Fruit fly (Drosophila melanogaster) whole organism, embryonic: Measurements from ENCODE around the gene CRAT.

ENCODE experiments used
- Atf-2 ChIP-seq: fragments of 200-800 bp; sonication (Bioruptor generic); optimal IDR thresholded peaks from 2 replicates; lab custom pipeline; 2016; ENCODE audit warnings: missing biosample characterization, missing genetic modification characterization
- CG13123 ChIP-seq: fragments of 200-800 bp; sonication (Bioruptor generic); optimal IDR thresholded peaks from 2 replicates; lab custom pipeline; 2016; ENCODE audit warnings: missing biosample characterization, missing genetic modification characterization
- CG13775 ChIP-seq: fragments of 200-800 bp; sonication (Bioruptor generic); optimal IDR thresholded peaks from 3 replicates; lab custom pipeline; 2017; ENCODE audit warnings: missing biosample characterization, mild to moderate bottlenecking, missing genetic modification characterization
- CG14860 ChIP-seq: fragments of 200-800 bp; sonication (Bioruptor generic); IDR thresholded peaks from 3 replicates; pipeline ENCODE4 v1.3.6; 2022; ENCODE audit warnings: missing biosample characterization, missing genetic modification characterization; ENCODE audit not compliant: partially characterized antibody
- CG15011 ChIP-seq: fragments of 200-800 bp; sonication (Bioruptor generic); optimal IDR thresholded peaks from 3 replicates; lab custom pipeline; 2018; ENCODE audit warnings: missing biosample characterization, mild to moderate bottlenecking, missing genetic modification characterization
- CG15073 ChIP-seq: fragments of 200-800 bp; sonication (Bioruptor generic); optimal IDR thresholded peaks from 2 replicates; lab custom pipeline; 2016; ENCODE audit warnings: missing biosample characterization, missing genetic modification characterization
- CG17328 ChIP-seq: fragments of 200-800 bp; sonication (Bioruptor generic); IDR thresholded peaks from 2 replicates; pipeline ENCODE4 v1.3.6; 2022; ENCODE audit warnings: missing biosample characterization, missing genetic modification characterization
- CG18599 ChIP-seq: fragments of 200-800 bp; sonication (Bioruptor generic); optimal IDR thresholded peaks from 3 replicates; lab custom pipeline; 2017; ENCODE audit warnings: missing biosample characterization, missing genetic modification characterization, mild to moderate bottlenecking, moderate library complexity, missing genetic modification reagents
- CG2875 ChIP-seq: fragments of 200-800 bp; sonication (Bioruptor generic); optimal IDR thresholded peaks from 2 replicates; lab custom pipeline; 2017; ENCODE audit warnings: missing biosample characterization, mild to moderate bottlenecking, missing genetic modification characterization, missing genetic modification reagents
- CG3407 ChIP-seq: fragments of 200-800 bp; sonication (Bioruptor generic); optimal IDR thresholded peaks from 2 replicates; lab custom pipeline; 2018; ENCODE audit warnings: missing biosample characterization, mild to moderate bottlenecking, missing genetic modification characterization
- CG7928 ChIP-seq: fragments of 200-800 bp; sonication (Bioruptor generic); optimal IDR thresholded peaks from 2 replicates; lab custom pipeline; 2017; ENCODE audit warnings: missing biosample characterization, mild to moderate bottlenecking, missing genetic modification characterization
- Dbx ChIP-seq: fragments of 200-800 bp; sonication (Bioruptor generic); IDR thresholded peaks from 3 replicates; pipeline ENCODE4 v1.3.6; 2022; ENCODE audit warnings: missing biosample characterization, missing genetic modification characterization
- Dek ChIP-seq: fragments of 200-800 bp; sonication (Bioruptor generic); optimal IDR thresholded peaks from 3 replicates; lab custom pipeline; 2019; ENCODE audit warnings: missing biosample characterization, mild to moderate bottlenecking, missing genetic modification characterization, moderate library complexity
- Ets97D ChIP-seq: fragments of 200-800 bp; sonication (Bioruptor generic); optimal IDR thresholded peaks from 3 replicates; lab custom pipeline; 2016; ENCODE audit warnings: missing biosample characterization, missing genetic modification characterization
- Fer3 ChIP-seq: fragments of 200-800 bp; sonication (Bioruptor generic); optimal IDR thresholded peaks from 2 replicates; lab custom pipeline; 2018; ENCODE audit warnings: missing biosample characterization, mild to moderate bottlenecking, missing genetic modification characterization, moderate library complexity
- HLH3B ChIP-seq: fragments of 200-800 bp; sonication (Bioruptor generic); IDR thresholded peaks from 2 replicates; pipeline ENCODE4 v1.3.6; 2022; ENCODE audit warnings: missing biosample characterization, missing genetic modification characterization
- Hr3 ChIP-seq: fragments of 200-800 bp; sonication (Bioruptor generic); optimal IDR thresholded peaks from 3 replicates; lab custom pipeline; 2016; ENCODE audit warnings: missing biosample characterization, missing genetic modification characterization
- Lpt ChIP-seq: fragments of >200 bp; optimal IDR thresholded peaks from 2 replicates; lab custom pipeline; 2018; ENCODE audit warnings: missing biosample characterization, missing genetic modification characterization
- Meics ChIP-seq: fragments of 200-800 bp; sonication (Bioruptor generic); optimal IDR thresholded peaks from 2 replicates; lab custom pipeline; 2017; ENCODE audit warnings: missing biosample characterization, mild to moderate bottlenecking, missing genetic modification characterization
- Nf-YC ChIP-seq: fragments of 200-800 bp; optimal IDR thresholded peaks from 3 replicates; lab custom pipeline; 2019; ENCODE audit warnings: missing biosample characterization, mild to moderate bottlenecking, missing genetic modification characterization, moderate library complexity
- Oli ChIP-seq: fragments of 200-800 bp; sonication (Bioruptor generic); optimal IDR thresholded peaks from 2 replicates; lab custom pipeline; 2018; ENCODE audit warnings: missing biosample characterization, mild to moderate bottlenecking, missing genetic modification characterization, moderate library complexity
- Six4 ChIP-seq: fragments of 200-800 bp; sonication (Bioruptor generic); optimal IDR thresholded peaks from 2 replicates; lab custom pipeline; 2016; ENCODE audit warnings: missing biosample characterization, missing genetic modification characterization
- Spps ChIP-seq: fragments of 200-800 bp; sonication (Bioruptor generic); optimal IDR thresholded peaks from 2 replicates; lab custom pipeline; 2018; ENCODE audit warnings: missing biosample characterization, mild to moderate bottlenecking, missing genetic modification characterization
- Xrp1 ChIP-seq: fragments of 200-800 bp; sonication (Bioruptor generic); IDR thresholded peaks from 2 replicates; pipeline ENCODE4 v1.3.6; 2022; ENCODE audit warnings: missing biosample characterization, missing genetic modification characterization
- ab ChIP-seq: fragments of 200-800 bp; sonication (Bioruptor generic); optimal IDR thresholded peaks from 2 replicates; lab custom pipeline; 2016; ENCODE audit warnings: missing biosample characterization, missing genetic modification characterization
- cato ChIP-seq: fragments of 200-800 bp; sonication (Bioruptor generic); optimal IDR thresholded peaks from 2 replicates; lab custom pipeline; 2016; ENCODE audit warnings: missing biosample characterization, missing genetic modification characterization, borderline replicate concordance
- caup ChIP-seq: fragments of 200-800 bp; sonication (Bioruptor generic); optimal IDR thresholded peaks from 3 replicates; lab custom pipeline; 2017; ENCODE audit warnings: missing biosample characterization, mild to moderate bottlenecking, missing genetic modification characterization, moderate library complexity; ENCODE audit not compliant: severe bottlenecking
- corto ChIP-seq: fragments of 200-800 bp; sonication (Bioruptor generic); optimal IDR thresholded peaks from 2 replicates; lab custom pipeline; 2016; ENCODE audit warnings: missing biosample characterization, mild to moderate bottlenecking, missing genetic modification characterization, moderate library complexity
- crp ChIP-seq, 2 experiments: fragments of 200-800 bp; sonication (Bioruptor generic); optimal IDR thresholded peaks; 2 replicates in 1 of 2; 3 replicates in 1 of 2; lab custom pipeline; 2017; ENCODE audit warnings: missing biosample characterization in 2 of 2, missing genetic modification characterization in 2 of 2, mild to moderate bottlenecking in 1 of 2, moderate library complexity in 1 of 2
- dm ChIP-seq: fragments of 200-800 bp; sonication (Bioruptor generic); optimal IDR thresholded peaks from 3 replicates; lab custom pipeline; 2016; ENCODE audit warnings: missing biosample characterization, missing genetic modification characterization
- dmrt11E ChIP-seq: fragments of 200-800 bp; sonication (Bioruptor generic); optimal IDR thresholded peaks from 3 replicates; lab custom pipeline; 2018; ENCODE audit warnings: missing biosample characterization, mild to moderate bottlenecking, missing genetic modification characterization, moderate library complexity
- dysf ChIP-seq: fragments of 200-800 bp; sonication (Bioruptor generic); IDR thresholded peaks from 3 replicates; pipeline ENCODE4 v1.3.6; 2022; ENCODE audit warnings: missing biosample characterization, missing genetic modification characterization
- fd96Cb ChIP-seq: fragments of 200-800 bp; sonication (Bioruptor generic); optimal IDR thresholded peaks from 2 replicates; lab custom pipeline; 2018; ENCODE audit warnings: missing biosample characterization, mild to moderate bottlenecking, missing genetic modification characterization, moderate library complexity
- gt ChIP-seq: fragments of 200-800 bp; sonication (Bioruptor generic); IDR thresholded peaks from 2 replicates; pipeline ENCODE4 v1.3.6; 2022; ENCODE audit warnings: missing biosample characterization, missing genetic modification characterization
- lbe ChIP-seq: fragments of 200-800 bp; sonication (Bioruptor generic); optimal IDR thresholded peaks from 2 replicates; lab custom pipeline; 2016; ENCODE audit warnings: missing biosample characterization, mild to moderate bottlenecking, missing genetic modification characterization
- lilli ChIP-seq: fragments of 200-800 bp; sonication (Bioruptor generic); optimal IDR thresholded peaks from 3 replicates; lab custom pipeline; 2016; ENCODE audit warnings: missing biosample characterization, missing genetic modification characterization
- lov ChIP-seq, 2 experiments: fragments of 200-800 bp in 1 of 2; fragments of >200 bp in 1 of 2; sonication (Bioruptor generic) in 1 of 2; IDR thresholded peaks in 1 of 2; optimal IDR thresholded peaks in 1 of 2; 2 replicates in 1 of 2; 3 replicates in 1 of 2; pipeline versions ENCODE4 v1.3.6 to Lab custom; 2017 to 2022; ENCODE audit warnings: missing biosample characterization in 1 of 2, missing genetic modification characterization in 1 of 2
- odd ChIP-seq: fragments of 200-800 bp; sonication (Bioruptor generic); optimal IDR thresholded peaks from 2 replicates; lab custom pipeline; 2017; ENCODE audit warnings: missing biosample characterization, mild to moderate bottlenecking, missing genetic modification characterization
- prd ChIP-seq, 3 experiments: fragments of >200 bp in 2 of 3; fragments of 200-800 bp in 1 of 3; sonication (Bioruptor generic) in 1 of 3; optimal IDR thresholded peaks in 2 of 3; IDR thresholded peaks in 1 of 3; 2 replicates in 2 of 3; 3 replicates in 1 of 3; pipeline versions ENCODE4 v1.3.6 to Lab custom; 2017 to 2022; ENCODE audit warnings: missing biosample characterization in 1 of 3, missing genetic modification characterization in 1 of 3
- pum ChIP-seq: fragments of 200-800 bp; sonication (Bioruptor generic); optimal IDR thresholded peaks from 2 replicates; lab custom pipeline; 2016; ENCODE audit warnings: missing biosample characterization, missing genetic modification characterization
- toy ChIP-seq: fragments of 200-800 bp; sonication (Bioruptor generic); IDR thresholded peaks from 2 replicates; pipeline ENCODE4 v1.3.6; 2022; ENCODE audit warnings: missing biosample characterization, missing genetic modification characterization
- trem ChIP-seq: fragments of 200-800 bp; optimal IDR thresholded peaks from 3 replicates; lab custom pipeline; 2019; ENCODE audit warnings: missing biosample characterization, mild to moderate bottlenecking, missing genetic modification characterization, moderate library complexity
- twi ChIP-seq: fragments of 200-800 bp; optimal IDR thresholded peaks from 2 replicates; lab custom pipeline; 2019; ENCODE audit warnings: missing biosample characterization, mild to moderate bottlenecking, missing genetic modification characterization, moderate library complexity
- vnd ChIP-seq: fragments of 200-800 bp; sonication (Bioruptor generic); IDR thresholded peaks from 3 replicates; pipeline ENCODE4 v1.3.6; 2022; ENCODE audit warnings: missing biosample characterization, missing genetic modification characterization; ENCODE audit not compliant: partially characterized antibody
- vvl ChIP-seq: fragments of 200-800 bp; sonication (Bioruptor generic); IDR thresholded peaks from 2 replicates; pipeline ENCODE4 v1.3.6; 2022; ENCODE audit warnings: missing biosample characterization, missing genetic modification characterization
- wek ChIP-seq: fragments of 200-800 bp; sonication (Bioruptor generic); optimal IDR thresholded peaks from 3 replicates; lab custom pipeline; 2018; ENCODE audit warnings: missing biosample characterization, mild to moderate bottlenecking, missing genetic modification characterization, moderate library complexity
- yki ChIP-seq: fragments of >200 bp; optimal IDR thresholded peaks from 3 replicates; lab custom pipeline; 2018
- zfh2 ChIP-seq: fragments of 200-800 bp; sonication (Bioruptor generic); optimal IDR thresholded peaks from 2 replicates; lab custom pipeline; 2016; ENCODE audit warnings: missing biosample characterization, missing genetic modification characterization

CRAT gene

dm6 chr3R:6399289-6399688 is 23.4 kb upstream of the CRAT start (continued):
- TF ChIP-seq crp (GFP tag; optimal IDR thresholded peaks at IDR 0.05; lab: Kevin White, UChicago) (no peak), CG15011 (peak; percentile 18), CG13123 (no peak), Spps (tag; lab: Kevin White, UChicago) (no peak), cato (GFP tag; lab: Kevin White, UChicago) (no peak)

dm6 chr3R:6397611-6398092 is 21.8 kb upstream of the CRAT start:
- TF ChIP-seq corto (no peak), CG15073 (GFP tag; lab: Kevin White, UChicago) (no peak), Lpt (no peak), Fer3 (tag; lab: Kevin White, UChicago) (peak; percentile 27), Dbx (GFP tag; lab: Robert Waterston, UW) (no peak), Hr3 (GFP tag; lab: Kevin White, UChicago) (no peak), lilli (GFP tag; lab: Kevin White, UChicago) (peak; percentile 26), CG13123 (no peak), Xrp1 (GFP tag; lab: Robert Waterston, UW) (peak; percentile 28; the same call in 1 of the 2 replicates), trem (no peak), Six4 (GFP tag; lab: Kevin White, UChicago) (no peak), CG7928 (GFP tag; lab: Kevin White, UChicago) (no peak), Atf-2 (GFP tag; lab: Kevin White, UChicago) (no peak), Nf-YC (tag; lab: Kevin White, UChicago) (no peak), Dek (tag; lab: Kevin White, UChicago) (peak; percentile 36), dm (GFP tag; lab: Kevin White, UChicago) (no peak), vnd (peak; percentile 53; the same call in 2 of the 3 replicates), ab (GFP tag; lab: Kevin White, UChicago) (no peak), fd96Cb (tag; lab: Kevin White, UChicago) (peak; percentile 8), prd (optimal IDR thresholded peaks at IDR 0.05; lab: Kevin White, UChicago) (no peak), prd (GFP tag; IDR thresholded peaks at IDR 0.05; lab: Robert Waterston, UW) (no peak), yki (lab: Kevin White, UChicago) (no peak), odd (GFP tag; lab: Kevin White, UChicago) (no peak), pum (GFP tag; lab: Kevin White, UChicago) (no peak), CG14860 (GFP tag; lab: Robert Waterston, UW) (peak; percentile 54), Oli (tag; lab: Kevin White, UChicago) (peak; percentile 4), dmrt11E (no peak), Meics (GFP tag; lab: Kevin White, UChicago) (peak; percentile 3), CG3407 (GFP tag; lab: Kevin White, UChicago) (no peak), dysf (GFP tag; lab: Robert Waterston, UW) (0 out of 3 replicates have a peak, but pooled peaks have one; percentile 52), gt (no peak), Ets97D (GFP tag; lab: Kevin White, UChicago) (no peak), caup (GFP tag; lab: Kevin White, UChicago) (peak; percentile 19), CG2875 (no peak), CG17328 (GFP tag; lab: Robert Waterston, UW) (no peak), twi (no peak), zfh2 (GFP tag; lab: Kevin White, UChicago) (peak; percentile 47), CG13775 (GFP tag; lab: Kevin White, UChicago) (peak; percentile 15), lbe (GFP tag; lab: Kevin White, UChicago) (no peak), wek (GFP tag; lab: Kevin White, UChicago) (no peak), lov (optimal IDR thresholded peaks at IDR 0.05; lab: Kevin White, UChicago) (no peak), lov (GFP tag; IDR thresholded peaks at IDR 0.05; lab: Robert Waterston, UW) (no peak), HLH3B (GFP tag; lab: Robert Waterston, UW) (no peak), vvl (no peak), CG18599 (GFP tag; lab: Kevin White, UChicago) (peak; percentile 50), toy (GFP tag; lab: Robert Waterston, UW) (no peak)
